Fruit fly (Drosophila melanogaster): ENCODE data around the gene CG13040.

CG13040 gene

dm6 chr3L:16321172-16321571, 5.4 kb downstream of the CG13040 start, which contains the start of gene CG42718:
CG42718 (minus strand) TSS chr3L:16321272.
- no peak for TF ChIP-seq usp (GFP tag; optimal IDR thresholded peaks at IDR 0.05)

- TF ChIP-seq CG3847 (GFP tag; IDR thresholded peaks at IDR 0.05): no peak
- TF ChIP-seq Doc2 (GFP tag; IDR thresholded peaks at IDR 0.05): no peak
- TF ChIP-seq Poxn (GFP tag; IDR thresholded peaks at IDR 0.05): no peak
- no peak for TF ChIP-seq CG2678 (tag; optimal IDR thresholded peaks at IDR 0.05)
- peak; percentile 68 for TF ChIP-seq Deaf1 (tag; optimal IDR thresholded peaks at IDR 0.05)
- no peak for TF ChIP-seq Gug (GFP tag; IDR thresholded peaks at IDR 0.05)
- TF ChIP-seq CG4854 (GFP tag; optimal IDR thresholded peaks at IDR 0.05): no peak
- no peak for TF ChIP-seq zen2 (GFP tag; IDR thresholded peaks at IDR 0.05; ENCODE audit: partially characterized antibody)
- no peak for TF ChIP-seq eve (GFP tag; optimal IDR thresholded peaks at IDR 0.05)
- TF ChIP-seq p53 (GFP tag; optimal IDR thresholded peaks at IDR 0.05): no peak
- TF ChIP-seq Hsf (GFP tag; optimal IDR thresholded peaks at IDR 0.05): no peak
- 0 out of 4 replicates have a peak, but pooled peaks have one; percentile 61 for TF ChIP-seq chinmo (GFP tag; IDR thresholded peaks at IDR 0.05; ENCODE audit: partially characterized antibody)
These were observed 7.1 kb downstream of the CG13040 start, which contains the start of the genes CG13041 and CG13060 for dm6 chr3L:16319399-16319906. CG13041 (minus strand) TSS chr3L:16319526. CG13060 (plus strand) TSS chr3L:16319856.

dm6 chr3L:16317724-16318123, 8.8 kb downstream of the CG13040 start, which contains the start of gene Nplp3:
Nplp3 (plus strand) TSS chr3L:16318024.
- TF ChIP-seq inv (GFP tag; IDR thresholded peaks at IDR 0.05; ENCODE audit: partially characterized antibody): no peak
- TF ChIP-seq sim (GFP tag; IDR thresholded peaks at IDR 0.05): no peak
- no peak for TF ChIP-seq gcm2 (GFP tag; optimal IDR thresholded peaks at IDR 0.05)
- TF ChIP-seq CG9932 (GFP tag; IDR thresholded peaks at IDR 0.05): no peak
- no peak for TF ChIP-seq nmo (GFP tag; optimal IDR thresholded peaks at IDR 0.05)
- no peak for TF ChIP-seq CG34376 (GFP tag; optimal IDR thresholded peaks at IDR 0.05)
- no peak for TF ChIP-seq Hmx (GFP tag; optimal IDR thresholded peaks at IDR 0.05)
- no peak for TF ChIP-seq Hr39 (optimal IDR thresholded peaks at IDR 0.05)
- no peak for TF ChIP-seq croc (GFP tag; conservative IDR thresholded peaks at IDR 0.05)
- TF ChIP-seq Sox102F (GFP tag; optimal IDR thresholded peaks at IDR 0.05): no peak
- no peak for TF ChIP-seq zen2 (GFP tag; IDR thresholded peaks at IDR 0.05; ENCODE audit: partially characterized antibody)
- TF ChIP-seq bowl (GFP tag; IDR thresholded peaks at IDR 0.05): no peak
- no peak for TF ChIP-seq ara (GFP tag; IDR thresholded peaks at IDR 0.05)
- no peak for TF ChIP-seq CG34224 (GFP tag; IDR thresholded peaks at IDR 0.05; ENCODE audit: partially characterized antibody)

- TF ChIP-seq Drgx (GFP tag; IDR thresholded peaks at IDR 0.05): no peak
- no peak for TF ChIP-seq lov (optimal IDR thresholded peaks at IDR 0.05)
- 0 out of 3 replicates have a peak, but pooled peaks have one; percentile 22 for TF ChIP-seq lov (GFP tag; IDR thresholded peaks at IDR 0.05)
These were observed 12.6 kb downstream of the CG13040 start, which contains the start of gene CG13062 for dm6 chr3L:16313985-16314384. CG13062 (plus strand) TSS chr3L:16314285.

dm6 chr3L:16309972-16310371, 16.6 kb downstream of the CG13040 start:
- TF ChIP-seq row (GFP tag; IDR thresholded peaks at IDR 0.05) (peak; percentile 40; the same call in 1 of the 3 replicates), CG8290 (GFP tag; optimal IDR thresholded peaks at IDR 0.05) (no peak), CG8290 (tag; optimal IDR thresholded peaks at IDR 0.05) (peak in 1 of 2 experiments; percentile 69), CG9609 (GFP tag; optimal IDR thresholded peaks at IDR 0.05) (no peak), lab (GFP tag; optimal IDR thresholded peaks at IDR 0.05) (peak; percentile 72), Dbx (GFP tag; IDR thresholded peaks at IDR 0.05) (peak; percentile 64), yki (optimal IDR thresholded peaks at IDR 0.05) (no peak), chinmo (GFP tag; IDR thresholded peaks at IDR 0.05; ENCODE audit: partially characterized antibody) (0 out of 4 replicates have a peak, but pooled peaks have one; percentile 24), CG11085 (GFP tag; IDR thresholded peaks at IDR 0.05) (no peak), Aef1 (GFP tag; IDR thresholded peaks at IDR 0.05) (0 out of 3 replicates have a peak, but pooled peaks have one; percentile 33), org-1 (GFP tag; optimal IDR thresholded peaks at IDR 0.05) (peak; percentile 37), CG11695 (GFP tag; IDR thresholded peaks at IDR 0.05) (no peak), pum (GFP tag; optimal IDR thresholded peaks at IDR 0.05) (no peak), Nf-YA (GFP tag; IDR thresholded peaks at IDR 0.05) (no peak), Usf (GFP tag; optimal IDR thresholded peaks at IDR 0.05) (no peak), zen2 (GFP tag; IDR thresholded peaks at IDR 0.05; ENCODE audit: partially characterized antibody) (no peak), CG10366 (GFP tag; IDR thresholded peaks at IDR 0.05) (0 out of 2 replicates have a peak, but pooled peaks have one; percentile 13), CG4328 (GFP tag; optimal IDR thresholded peaks at IDR 0.05) (no peak), Dip3 (GFP tag; optimal IDR thresholded peaks at IDR 0.05) (peak; percentile 5)
